Worm (Caenorhabditis elegans) whole organism, L1 larva: ENCODE data around the gene subs-4.

ENCODE experiments used
- F16B12.6 ChIP-seq: fragments of 150-350 bp; optimal IDR thresholded peaks from 2 replicates; lab custom pipeline; 2014; ENCODE audit warnings: missing biosample characterization, missing genetic modification characterization
- egl-27 ChIP-seq, 2 experiments: fragments of 150-350 bp in 1 of 2; sonication (generic microtip); optimal IDR thresholded peaks; 3 replicates each; lab custom pipeline; 2017 to 2018; ENCODE audit warnings: missing biosample characterization in 2 of 2, missing genetic modification characterization in 2 of 2, missing genetic modification reagents in 2 of 2
- hpl-2 ChIP-seq: fragments of 150-350 bp; optimal IDR thresholded peaks from 2 replicates; lab custom pipeline; 2014; ENCODE audit warnings: missing biosample characterization, missing genetic modification reagents, missing genetic modification characterization
- nhr-77 ChIP-seq: fragments of 150-350 bp; optimal IDR thresholded peaks from 2 replicates; lab custom pipeline; 2014; ENCODE audit warnings: missing biosample characterization, missing genetic modification characterization
- zag-1 ChIP-seq: fragments of 150-350 bp; optimal IDR thresholded peaks from 2 replicates; lab custom pipeline; 2014; ENCODE audit warnings: missing biosample characterization, missing genetic modification characterization

ce11 chrIII:11360156-11360555, 21.9 kb upstream of the subs-4 start, which contains the start of gene T28D6.4:
- TF ChIP-seq F16B12.6 (no peak), hpl-2 (GFP tag; lab: Kevin White, UChicago) (no peak), zag-1 (tag; lab: Kevin White, UChicago) (no peak), nhr-77 (tag; lab: Kevin White, UChicago) (no peak), egl-27 (tag; optimal IDR thresholded peaks at IDR 0.05; lab: Kevin White, UChicago) (no peak)
